Fruit fly (Drosophila melanogaster): ENCODE data around the gene nAChRalpha3.

DNA sequence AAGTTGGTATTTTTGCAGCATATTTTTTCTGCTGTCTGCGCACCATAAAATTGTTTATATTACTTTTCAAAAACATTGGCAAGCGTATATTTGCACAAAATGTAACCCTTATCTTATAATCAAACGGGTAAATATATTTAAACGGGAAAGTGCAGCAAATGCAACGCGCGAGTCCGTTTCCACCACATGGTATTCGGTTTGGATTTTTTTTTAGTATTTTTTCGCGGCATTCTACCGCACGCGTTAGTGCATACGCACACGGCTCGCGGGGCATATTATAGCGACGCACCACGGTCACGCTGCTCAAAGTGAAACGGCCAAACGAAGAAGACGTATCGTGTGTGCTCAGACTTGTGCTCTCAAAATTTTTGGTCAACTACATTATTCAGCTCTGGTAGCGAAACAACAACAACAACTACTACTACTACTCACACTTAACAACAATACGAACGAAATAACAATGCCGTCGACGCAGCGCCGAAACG is 42.0 kb upstream of the nAChRalpha3 start, which contains the start of gene Trf2:
- no peak for TF ChIP-seq Dll (optimal IDR thresholded peaks at IDR 0.05)
- no peak for TF ChIP-seq pan (optimal IDR thresholded peaks at IDR 0.05)
- no peak for TF ChIP-seq usp (GFP tag; optimal IDR thresholded peaks at IDR 0.05)
- no peak for TF ChIP-seq psq (optimal IDR thresholded peaks at IDR 0.05)

Measured in whole organism.